Worm (Caenorhabditis elegans): Measurements from ENCODE around the gene F59A7.11.

DNA sequence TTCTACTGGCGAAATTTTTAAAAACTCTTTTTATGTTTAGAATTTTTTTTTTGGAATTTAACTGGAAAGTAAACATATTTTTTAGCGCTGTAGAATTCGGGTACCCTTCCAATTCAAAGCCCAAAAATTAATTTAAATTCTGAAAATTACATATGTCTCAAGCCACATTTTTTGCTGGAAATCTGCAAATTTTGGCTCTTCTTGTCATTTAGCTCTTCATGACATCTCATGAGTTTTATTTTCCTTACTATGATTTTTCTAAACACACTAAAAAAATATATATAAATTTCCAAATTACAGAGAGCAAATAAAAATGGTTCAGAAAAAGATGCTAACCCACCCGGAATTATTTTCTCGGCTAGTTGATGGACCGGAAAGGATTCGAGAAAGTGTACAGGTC is 44.5 kb downstream of the F59A7.11 start, which contains the start of gene acs-3:
- TF ChIP-seq W03F9.2 (tag; optimal IDR thresholded peaks at IDR 0.05) = no peak
- no peak for TF ChIP-seq him-1 (tag; optimal IDR thresholded peaks at IDR 0.05)
- no peak for TF ChIP-seq dao-5 (tag; optimal IDR thresholded peaks at IDR 0.05)
